Fruit fly (Drosophila melanogaster): Measurements from ENCODE around the gene Ctps.

Ctps gene

DNA sequence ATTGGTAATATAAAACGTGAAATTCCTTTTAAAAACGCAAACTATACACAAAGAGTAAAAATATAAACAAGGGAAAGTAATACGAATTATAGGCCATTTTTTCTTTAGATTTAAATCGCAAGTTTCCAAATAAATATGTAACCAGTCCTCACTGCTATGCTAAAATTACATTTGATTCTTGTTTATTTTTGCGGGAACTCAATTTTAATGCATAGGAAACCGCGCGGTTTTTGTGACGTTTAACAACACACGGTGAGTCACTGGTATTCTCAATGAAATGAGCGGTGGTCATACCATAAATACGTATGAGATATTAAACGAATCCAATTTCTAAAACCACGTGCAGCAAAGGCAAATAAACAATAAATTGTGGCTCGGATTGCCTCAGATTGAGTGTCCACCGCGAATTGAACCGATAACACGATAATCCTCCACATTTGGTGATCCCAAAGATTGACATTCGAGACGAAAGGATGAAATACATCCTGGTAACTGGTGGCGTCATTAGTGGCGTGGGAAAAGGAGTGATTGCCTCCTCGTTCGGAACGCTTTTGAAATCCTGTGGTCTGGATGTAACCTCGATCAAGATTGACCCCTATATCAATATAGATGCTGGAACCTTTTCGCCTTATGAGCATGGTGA is at the start of gene Ctps:
Gene Ctps (plus strand): TSS at position 37 of the 643 bp plus-strand sequence.
- TF ChIP-seq CG34367 (tag; optimal IDR thresholded peaks at IDR 0.05) (no peak), D1 (tag; optimal IDR thresholded peaks at IDR 0.05) (peak; percentile 49), Pif1A (GFP tag; optimal IDR thresholded peaks at IDR 0.05) (peak; percentile 0), CG8301 (tag; optimal IDR thresholded peaks at IDR 0.05) (no peak)

DNA sequence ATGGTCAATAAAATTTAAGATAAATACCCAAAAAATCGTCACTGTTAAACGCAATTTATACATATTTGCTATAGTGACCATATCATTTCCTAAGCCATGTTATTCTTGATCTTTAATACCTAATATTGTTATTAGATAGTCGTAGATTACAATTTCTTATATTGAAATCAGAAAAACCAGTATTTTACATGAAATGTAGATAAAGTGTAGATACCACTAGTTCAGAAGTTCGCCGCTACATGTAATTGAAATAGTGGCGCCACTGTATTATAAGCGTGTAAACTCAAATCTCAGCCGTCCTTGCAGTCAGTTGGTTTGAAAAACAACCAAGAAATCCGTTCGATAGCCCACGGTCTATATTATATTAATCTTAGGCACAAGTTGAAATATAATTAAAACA is 49.6 kb upstream of the Ctps start:
- TF ChIP-seq CG14655 (GFP tag; optimal IDR thresholded peaks at IDR 0.05), result no peak
- no peak for TF ChIP-seq Ets98B (GFP tag; IDR thresholded peaks at IDR 0.05)
- no peak for TF ChIP-seq CG10348 (GFP tag; IDR thresholded peaks at IDR 0.05)
- TF ChIP-seq gl (tag; optimal IDR thresholded peaks at IDR 0.05), result no peak
- TF ChIP-seq CG15710 (tag; optimal IDR thresholded peaks at IDR 0.05), result no peak
- no peak for TF ChIP-seq CG17806 (tag; optimal IDR thresholded peaks at IDR 0.05)

DNA sequence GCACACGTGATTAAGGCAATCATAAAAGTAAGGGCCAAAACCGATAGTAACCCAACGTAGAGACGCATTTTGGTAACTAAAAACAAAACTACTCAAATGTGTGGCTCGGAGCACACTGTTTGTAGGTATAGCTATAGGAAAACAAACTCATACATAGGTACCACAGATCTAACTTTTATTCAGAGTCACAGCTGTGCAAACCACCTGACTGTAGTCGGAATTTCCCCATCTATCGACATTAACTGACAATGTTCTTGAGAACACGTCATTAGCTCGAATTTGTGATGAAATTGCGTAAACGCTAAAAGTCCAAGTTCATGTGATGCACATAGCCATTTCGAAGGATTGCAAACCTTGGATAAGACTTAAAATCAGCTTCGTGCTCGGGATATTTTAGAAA is 48.3 kb upstream of the Ctps start, which contains the start of gene CG43678:
Gene CG43678 (minus strand): TSS at position 101 of the 400 bp plus-strand sequence.
- TF ChIP-seq Pif1A (GFP tag; optimal IDR thresholded peaks at IDR 0.05) (no peak), Snoo (tag; optimal IDR thresholded peaks at IDR 0.05) (no peak)

- TF ChIP-seq fd96Ca (GFP tag; IDR thresholded peaks at IDR 0.05), result no peak
- TF ChIP-seq CG13204 (GFP tag; optimal IDR thresholded peaks at IDR 0.05), result no peak
- TF ChIP-seq rn (GFP tag; IDR thresholded peaks at IDR 0.05), result no peak
These were observed 47.6 kb upstream of the Ctps start, which contains the start of gene CG18581 for dm6 chr3L:15050109-15050508. TSS of gene CG18581 (minus strand) at chr3L:15050209.

- TF ChIP-seq Pif1A (GFP tag; optimal IDR thresholded peaks at IDR 0.05) (no peak), Ets98B (GFP tag; IDR thresholded peaks at IDR 0.05) (no peak), gl (tag; optimal IDR thresholded peaks at IDR 0.05) (no peak), CG15710 (tag; optimal IDR thresholded peaks at IDR 0.05) (no peak), rn (GFP tag; IDR thresholded peaks at IDR 0.05) (no peak), Pif1B (GFP tag; optimal IDR thresholded peaks at IDR 0.05) (no peak), CG10348 (GFP tag; IDR thresholded peaks at IDR 0.05) (no peak)
These were observed 47.0 kb upstream of the Ctps start, which contains the start of gene CG12310 for dm6 chr3L:15050706-15051105. TSS of gene CG12310 (minus strand) at chr3L:15050806.

dm6 chr3L:15051325-15051724 is 46.4 kb upstream of the Ctps start, which contains the start of gene CG43679:
TSS of gene CG43679 (minus strand) at chr3L:15051425.
- TF ChIP-seq CG9948 (tag; optimal IDR thresholded peaks at IDR 0.05) (no peak), CG14655 (GFP tag; optimal IDR thresholded peaks at IDR 0.05) (no peak), Pif1B (GFP tag; optimal IDR thresholded peaks at IDR 0.05) (no peak), Pif1A (GFP tag; optimal IDR thresholded peaks at IDR 0.05) (no peak)

DNA sequence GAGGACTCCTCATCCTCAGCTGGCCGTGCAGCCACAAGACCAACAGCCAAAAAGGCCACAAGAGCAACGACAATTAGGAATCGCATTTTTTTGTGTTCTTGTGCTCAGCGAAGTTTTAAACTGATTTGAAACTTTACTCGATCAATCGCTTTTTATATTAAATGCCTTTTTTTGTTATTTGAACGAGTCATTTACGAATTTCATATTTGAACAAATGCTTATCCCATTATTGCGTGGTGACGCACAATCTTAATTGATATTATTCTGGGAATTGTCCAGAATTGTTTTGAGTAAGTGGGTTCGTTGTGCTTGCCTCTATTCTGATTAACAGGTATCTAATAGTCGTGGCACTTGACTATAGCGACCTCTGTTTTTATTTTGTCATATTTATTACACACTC is 45.3 kb upstream of the Ctps start, which contains the start of gene CG13461:
Gene CG13461 (minus strand): TSS at position 101 of the 400 bp plus-strand sequence.
- no peak for TF ChIP-seq gl (tag; optimal IDR thresholded peaks at IDR 0.05)
- TF ChIP-seq fd96Ca (GFP tag; IDR thresholded peaks at IDR 0.05), result no peak
- TF ChIP-seq Snoo (tag; optimal IDR thresholded peaks at IDR 0.05), result no peak
- TF ChIP-seq Pif1A (GFP tag; optimal IDR thresholded peaks at IDR 0.05), result no peak
- TF ChIP-seq Pif1B (GFP tag; optimal IDR thresholded peaks at IDR 0.05), result no peak
- TF ChIP-seq Ets98B (GFP tag; IDR thresholded peaks at IDR 0.05), result no peak

- TF ChIP-seq D1 (tag; optimal IDR thresholded peaks at IDR 0.05) (no peak), fd96Ca (GFP tag; IDR thresholded peaks at IDR 0.05) (no peak), CG15710 (tag; optimal IDR thresholded peaks at IDR 0.05) (no peak), CG12605 (GFP tag; IDR thresholded peaks at IDR 0.05) (no peak), CG13204 (GFP tag; optimal IDR thresholded peaks at IDR 0.05) (no peak), EcR (GFP tag; optimal IDR thresholded peaks at IDR 0.05) (no peak), CG8159 (tag; optimal IDR thresholded peaks at IDR 0.05) (no peak), CG10348 (GFP tag; IDR thresholded peaks at IDR 0.05) (no peak), gl (tag; optimal IDR thresholded peaks at IDR 0.05) (no peak), Snoo (tag; optimal IDR thresholded peaks at IDR 0.05) (no peak), Pif1B (GFP tag; optimal IDR thresholded peaks at IDR 0.05) (no peak), CG14655 (GFP tag; optimal IDR thresholded peaks at IDR 0.05) (no peak), Pif1A (GFP tag; optimal IDR thresholded peaks at IDR 0.05) (no peak), rn (GFP tag; IDR thresholded peaks at IDR 0.05) (no peak), CG8301 (tag; optimal IDR thresholded peaks at IDR 0.05) (no peak), CG17806 (tag; optimal IDR thresholded peaks at IDR 0.05) (no peak), CG4496 (GFP tag; IDR thresholded peaks at IDR 0.05) (no peak), CG34367 (tag; optimal IDR thresholded peaks at IDR 0.05) (no peak)
These were observed 44.5 kb upstream of the Ctps start, which contains the start of gene CG43680 for dm6 chr3L:15053251-15053650. TSS of gene CG43680 (minus strand) at chr3L:15053351.

All from whole organism, pupa.